Worm (Caenorhabditis elegans) whole organism, L2 larva: Measurements from ENCODE around the gene chil-4.

Experiments
- C34F6.9 ChIP-seq: fragments of 150-350 bp; optimal IDR thresholded peaks from 2 replicates; lab custom pipeline; 2014; ENCODE audit warnings: missing biosample characterization, missing genetic modification characterization
- F13H6.1 ChIP-seq: sonication (generic microtip); optimal IDR thresholded peaks from 2 replicates; lab custom pipeline; 2016; ENCODE audit warnings: missing genetic modification characterization, missing compliant biosample characterization
- Y55F3AM.14 ChIP-seq: fragments of 200-800 bp; sonication (Bioruptor generic); optimal IDR thresholded peaks from 2 replicates; lab custom pipeline; 2018; ENCODE audit warnings: mild to moderate bottlenecking, missing genetic modification characterization, missing compliant biosample characterization
- ZK546.5 ChIP-seq: sonication (generic microtip); optimal IDR thresholded peaks from 2 replicates; lab custom pipeline; 2017; ENCODE audit warnings: missing biosample characterization, missing genetic modification characterization
- alr-1 ChIP-seq: fragments of 150-350 bp; optimal IDR thresholded peaks from 2 replicates; lab custom pipeline; 2014; ENCODE audit warnings: missing biosample characterization, missing genetic modification characterization
- aly-2 ChIP-seq: fragments of 150-350 bp; optimal IDR thresholded peaks from 2 replicates; lab custom pipeline; 2014; ENCODE audit warnings: missing biosample characterization, missing genetic modification characterization
- ama-1 ChIP-seq: fragments of 150-350 bp; optimal IDR thresholded peaks from 2 replicates; lab custom pipeline; 2018; ENCODE audit warnings: inconsistent platforms
- ceh-16 ChIP-seq: fragments of 150-350 bp; optimal IDR thresholded peaks from 2 replicates; lab custom pipeline; 2014; ENCODE audit warnings: missing biosample characterization, missing genetic modification characterization
- ceh-82 ChIP-seq: fragments of 150-350 bp; optimal IDR thresholded peaks from 2 replicates; lab custom pipeline; 2014; ENCODE audit warnings: missing biosample characterization, missing genetic modification characterization
- crh-2 ChIP-seq: sonication (generic microtip); optimal IDR thresholded peaks from 2 replicates; lab custom pipeline; 2017; ENCODE audit warnings: missing biosample characterization, missing genetic modification characterization
- elt-3 ChIP-seq: sonication (generic microtip); optimal IDR thresholded peaks from 2 replicates; lab custom pipeline; 2017; ENCODE audit warnings: missing biosample characterization, missing genetic modification characterization
- fos-1 ChIP-seq: fragments of 150-350 bp; optimal IDR thresholded peaks from 2 replicates; lab custom pipeline; 2014; ENCODE audit warnings: missing biosample characterization, missing genetic modification characterization
- gmeb-1 ChIP-seq: fragments of 150-350 bp; optimal IDR thresholded peaks from 2 replicates; lab custom pipeline; 2014; ENCODE audit warnings: missing biosample characterization, missing genetic modification characterization
- lin-11 ChIP-seq: fragments of 150-350 bp; sonication (generic microtip); optimal IDR thresholded peaks from 2 replicates; lab custom pipeline; 2014; ENCODE audit warnings: missing biosample characterization, missing genetic modification characterization, inconsistent platforms, mixed read lengths
- lin-13 ChIP-seq: fragments of 150-350 bp; optimal IDR thresholded peaks from 2 replicates; lab custom pipeline; 2014; ENCODE audit warnings: missing biosample characterization, missing genetic modification reagents, missing genetic modification characterization
- lsy-2 ChIP-seq, 2 experiments: fragments of 150-350 bp in 1 of 2; sonication (generic microtip) in 1 of 2; optimal IDR thresholded peaks; 2 replicates each; lab custom pipeline; 2014 to 2017; ENCODE audit warnings: missing biosample characterization in 2 of 2, missing genetic modification characterization in 2 of 2
- mbf-1 ChIP-seq: sonication (generic microtip); optimal IDR thresholded peaks from 2 replicates; lab custom pipeline; 2017; ENCODE audit warnings: missing biosample characterization, missing genetic modification characterization
- mdl-1 ChIP-seq, 2 experiments: fragments of 150-350 bp in 1 of 2; sonication (generic microtip) in 1 of 2; optimal IDR thresholded peaks; 2 replicates each; lab custom pipeline; 2017; ENCODE audit warnings: missing biosample characterization in 2 of 2, missing genetic modification characterization in 2 of 2
- nhr-10 ChIP-seq: sonication (generic microtip); optimal IDR thresholded peaks from 2 replicates; lab custom pipeline; 2017; ENCODE audit warnings: missing biosample characterization, missing genetic modification characterization
- nhr-12 ChIP-seq: fragments of 150-350 bp; optimal IDR thresholded peaks from 2 replicates; lab custom pipeline; 2014; ENCODE audit warnings: missing biosample characterization, missing genetic modification characterization
- nhr-129 ChIP-seq: fragments of 150-350 bp; optimal IDR thresholded peaks from 2 replicates; lab custom pipeline; 2014; ENCODE audit warnings: missing biosample characterization, missing genetic modification characterization
- nhr-21 ChIP-seq: fragments of 150-350 bp; optimal IDR thresholded peaks from 2 replicates; lab custom pipeline; 2014; ENCODE audit warnings: missing biosample characterization, missing genetic modification characterization
- nhr-23 ChIP-seq: fragments of 150-350 bp; optimal IDR thresholded peaks from 2 replicates; lab custom pipeline; 2014; ENCODE audit warnings: missing biosample characterization, missing genetic modification reagents, missing genetic modification characterization
- nhr-237 ChIP-seq: fragments of 150-350 bp; optimal IDR thresholded peaks from 2 replicates; lab custom pipeline; 2014; ENCODE audit warnings: missing biosample characterization, missing genetic modification characterization
- nhr-6 ChIP-seq: fragments of 150-350 bp; optimal IDR thresholded peaks from 2 replicates; lab custom pipeline; 2014; ENCODE audit warnings: missing biosample characterization, missing genetic modification characterization
- peb-1 ChIP-seq: fragments of 150-350 bp; optimal IDR thresholded peaks from 2 replicates; lab custom pipeline; 2014; ENCODE audit warnings: missing biosample characterization, missing genetic modification characterization
- skn-1 ChIP-seq: sonication (generic microtip); optimal IDR thresholded peaks from 2 replicates; lab custom pipeline; 2017; ENCODE audit warnings: missing biosample characterization, missing genetic modification characterization
- sma-9 ChIP-seq, 2 experiments: fragments of 150-350 bp in 1 of 2; sonication (generic microtip) in 1 of 2; optimal IDR thresholded peaks; 2 replicates each; lab custom pipeline; 2014 to 2016; ENCODE audit warnings: missing genetic modification characterization in 2 of 2, mild to moderate bottlenecking in 1 of 2, missing biosample characterization in 1 of 2, missing compliant biosample characterization in 1 of 2, missing genetic modification reagents in 1 of 2, moderate library complexity in 1 of 2
- snpc-4 ChIP-seq: fragments of 150-350 bp; optimal IDR thresholded peaks from 2 replicates; lab custom pipeline; 2014; ENCODE audit warnings: missing biosample characterization, missing genetic modification characterization
- unc-39 ChIP-seq: fragments of 150-350 bp; optimal IDR thresholded peaks from 2 replicates; lab custom pipeline; 2014; ENCODE audit warnings: missing biosample characterization, missing genetic modification characterization
- unc-55 ChIP-seq: fragments of 150-350 bp; sonication (generic microtip); optimal IDR thresholded peaks from 3 replicates; lab custom pipeline; 2014; ENCODE audit warnings: missing biosample characterization, missing genetic modification reagents, missing genetic modification characterization
- unc-62 ChIP-seq: fragments of 150-350 bp; optimal IDR thresholded peaks from 2 replicates; lab custom pipeline; 2014; ENCODE audit warnings: missing biosample characterization, missing genetic modification reagents, missing genetic modification characterization
- zag-1 ChIP-seq: fragments of 150-350 bp; optimal IDR thresholded peaks from 2 replicates; lab custom pipeline; 2014; ENCODE audit warnings: missing biosample characterization, missing genetic modification characterization
- ztf-1 ChIP-seq: fragments of 200-800 bp; sonication (Bioruptor generic); conservative IDR thresholded peaks from 2 replicates; pipeline ENCODE4 v1.3.6; 2022; ENCODE audit warnings: missing genetic modification characterization, missing compliant biosample characterization
- ztf-4 ChIP-seq: fragments of 150-350 bp; optimal IDR thresholded peaks from 2 replicates; lab custom pipeline; 2014; ENCODE audit warnings: missing biosample characterization, missing genetic modification characterization

Gene chil-4

ce11 chrII:9879815-9880214 is 24.3 kb upstream of the chil-4 start:
- TF ChIP-seq nhr-23 (tag; lab: Kevin White, UChicago) = no peak
- no peak for TF ChIP-seq elt-3
- TF ChIP-seq Y55F3AM.14 (GFP tag; lab: Kevin White, UChicago) = no peak
- no peak for TF ChIP-seq sma-9 (GFP tag; optimal IDR thresholded peaks at IDR 0.05; lab: Kevin White, UChicago)
- no peak for TF ChIP-seq sma-9 (tag; optimal IDR thresholded peaks at IDR 0.05; lab: Kevin White, UChicago)
- TF ChIP-seq lsy-2 (tag; optimal IDR thresholded peaks at IDR 0.05; lab: Kevin White, UChicago) = no peak
- no peak for TF ChIP-seq lin-13 (GFP tag; lab: Kevin White, UChicago)
- no peak for TF ChIP-seq mdl-1 (tag; optimal IDR thresholded peaks at IDR 0.05; lab: Kevin White, UChicago)
- no peak for TF ChIP-seq mbf-1 (tag; lab: Kevin White, UChicago)
- TF ChIP-seq ama-1 (lab: Kevin White, UChicago) = no peak
- TF ChIP-seq nhr-237 (tag; lab: Kevin White, UChicago) = no peak
- no peak for TF ChIP-seq nhr-21 (tag; lab: Kevin White, UChicago)
- TF ChIP-seq alr-1 (tag; lab: Kevin White, UChicago) = no peak
- no peak for TF ChIP-seq skn-1 (tag; lab: Kevin White, UChicago)
- no peak for TF ChIP-seq F13H6.1
- TF ChIP-seq ZK546.5 = no peak
- TF ChIP-seq nhr-129 (tag; lab: Kevin White, UChicago) = no peak
- no peak for TF ChIP-seq unc-55
- TF ChIP-seq C34F6.9 (tag; lab: Kevin White, UChicago) = no peak
- TF ChIP-seq unc-62 (GFP tag; lab: Kevin White, UChicago) = no peak

- no peak for TF ChIP-seq nhr-23 (tag; lab: Kevin White, UChicago)
- TF ChIP-seq nhr-237 (tag; lab: Kevin White, UChicago) = no peak
- no peak for TF ChIP-seq ama-1 (lab: Kevin White, UChicago)
- no peak for TF ChIP-seq ztf-1 (GFP tag; lab: Robert Waterston, UW)
- TF ChIP-seq sma-9 (GFP tag; optimal IDR thresholded peaks at IDR 0.05; lab: Kevin White, UChicago) = no peak
- TF ChIP-seq sma-9 (tag; optimal IDR thresholded peaks at IDR 0.05; lab: Kevin White, UChicago) = no peak
- no peak for TF ChIP-seq Y55F3AM.14 (GFP tag; lab: Kevin White, UChicago)
- no peak for TF ChIP-seq nhr-6 (tag; lab: Kevin White, UChicago)
- no peak for TF ChIP-seq zag-1 (tag; lab: Kevin White, UChicago)
- no peak for TF ChIP-seq gmeb-1 (tag; lab: Kevin White, UChicago)
- no peak for TF ChIP-seq lin-13 (GFP tag; lab: Kevin White, UChicago)
- TF ChIP-seq ceh-16 (tag; lab: Kevin White, UChicago) = no peak
- no peak for TF ChIP-seq ceh-82 (tag; lab: Kevin White, UChicago)
- no peak for TF ChIP-seq crh-2 (tag; lab: Kevin White, UChicago)
These were observed 19.1 kb upstream of the chil-4 start, which contains the start of the genes chil-2 and ctsa-3.2 for ce11 chrII:9874508-9875229. Gene chil-2 (minus strand): TSS chrII:9874608. Gene ctsa-3.2 (plus strand): TSS chrII:9875179.

ce11 chrII:9872961-9873360 is 17.4 kb upstream of the chil-4 start, which contains the start of gene chil-8:
Gene chil-8 (minus strand): TSS chrII:9873061.
- no peak for TF ChIP-seq peb-1 (tag; lab: Kevin White, UChicago)
- no peak for TF ChIP-seq snpc-4 (tag; lab: Kevin White, UChicago)
- no peak for TF ChIP-seq sma-9 (GFP tag; optimal IDR thresholded peaks at IDR 0.05; lab: Kevin White, UChicago)
- TF ChIP-seq sma-9 (tag; optimal IDR thresholded peaks at IDR 0.05; lab: Kevin White, UChicago) = no peak
- no peak for TF ChIP-seq ZK546.5
- no peak for TF ChIP-seq Y55F3AM.14 (GFP tag; lab: Kevin White, UChicago)
- TF ChIP-seq skn-1 (tag; lab: Kevin White, UChicago) = no peak
- TF ChIP-seq ama-1 (lab: Kevin White, UChicago) = no peak
- TF ChIP-seq ceh-16 (tag; lab: Kevin White, UChicago) = no peak
- TF ChIP-seq lin-13 (GFP tag; lab: Kevin White, UChicago) = no peak
- TF ChIP-seq nhr-12 (tag; lab: Kevin White, UChicago) = no peak
- TF ChIP-seq C34F6.9 (tag; lab: Kevin White, UChicago) = no peak
- TF ChIP-seq nhr-129 (tag; lab: Kevin White, UChicago) = no peak
- no peak for TF ChIP-seq aly-2 (tag; lab: Kevin White, UChicago)
- TF ChIP-seq unc-62 (GFP tag; lab: Kevin White, UChicago) = no peak
- no peak for TF ChIP-seq fos-1 (tag; lab: Kevin White, UChicago)
- TF ChIP-seq lin-11 = no peak
- no peak for TF ChIP-seq nhr-21 (tag; lab: Kevin White, UChicago)
- TF ChIP-seq unc-39 (tag; lab: Kevin White, UChicago) = no peak
- TF ChIP-seq ztf-4 (tag; lab: Kevin White, UChicago) = no peak
- TF ChIP-seq nhr-10 (tag; lab: Kevin White, UChicago) = no peak
- TF ChIP-seq, all 48 proteins: peak for 0
